Worm (Caenorhabditis elegans) whole organism, L2 larva: Measurements from ENCODE around the gene H04M03.3.

ENCODE experiments used
- C34F6.9 ChIP-seq: fragments of 150-350 bp; optimal IDR thresholded peaks from 2 replicates; lab custom pipeline; 2014; ENCODE audit warnings: missing biosample characterization, missing genetic modification characterization
- Y55F3AM.14 ChIP-seq: fragments of 200-800 bp; sonication (Bioruptor generic); optimal IDR thresholded peaks from 2 replicates; lab custom pipeline; 2018; ENCODE audit warnings: mild to moderate bottlenecking, missing genetic modification characterization, missing compliant biosample characterization
- ZK546.5 ChIP-seq: sonication (generic microtip); optimal IDR thresholded peaks from 2 replicates; lab custom pipeline; 2017; ENCODE audit warnings: missing biosample characterization, missing genetic modification characterization
- alr-1 ChIP-seq: fragments of 150-350 bp; optimal IDR thresholded peaks from 2 replicates; lab custom pipeline; 2014; ENCODE audit warnings: missing biosample characterization, missing genetic modification characterization
- aly-2 ChIP-seq: fragments of 150-350 bp; optimal IDR thresholded peaks from 2 replicates; lab custom pipeline; 2014; ENCODE audit warnings: missing biosample characterization, missing genetic modification characterization
- ama-1 ChIP-seq: fragments of 150-350 bp; optimal IDR thresholded peaks from 2 replicates; lab custom pipeline; 2018; ENCODE audit warnings: inconsistent platforms
- blmp-1 ChIP-seq: sonication (generic microtip); optimal IDR thresholded peaks from 2 replicates; lab custom pipeline; 2017; ENCODE audit warnings: missing genetic modification characterization, mild to moderate bottlenecking, missing compliant biosample characterization, antibody characterized with exemption, moderate library complexity; ENCODE audit not compliant: insufficient read depth
- ceh-16 ChIP-seq: fragments of 150-350 bp; optimal IDR thresholded peaks from 2 replicates; lab custom pipeline; 2014; ENCODE audit warnings: missing biosample characterization, missing genetic modification characterization
- dmd-4 ChIP-seq: sonication (generic microtip); optimal IDR thresholded peaks from 2 replicates; lab custom pipeline; 2017; ENCODE audit warnings: missing biosample characterization, missing genetic modification characterization
- egl-27 ChIP-seq: sonication (generic microtip); optimal IDR thresholded peaks from 3 replicates; lab custom pipeline; 2017; ENCODE audit warnings: missing biosample characterization, missing genetic modification reagents, missing genetic modification characterization
- elt-1 ChIP-seq: fragments of 150-350 bp; optimal IDR thresholded peaks from 2 replicates; lab custom pipeline; 2014; ENCODE audit warnings: missing biosample characterization, missing genetic modification characterization
- gmeb-1 ChIP-seq: fragments of 150-350 bp; optimal IDR thresholded peaks from 2 replicates; lab custom pipeline; 2014; ENCODE audit warnings: missing biosample characterization, missing genetic modification characterization
- lin-11 ChIP-seq: fragments of 150-350 bp; sonication (generic microtip); optimal IDR thresholded peaks from 2 replicates; lab custom pipeline; 2014; ENCODE audit warnings: missing biosample characterization, missing genetic modification characterization, inconsistent platforms, mixed read lengths
- lin-39 ChIP-seq: fragments of 150-350 bp; optimal IDR thresholded peaks from 2 replicates; lab custom pipeline; 2014; ENCODE audit warnings: missing biosample characterization, missing genetic modification reagents, missing genetic modification characterization
- lsy-2 ChIP-seq, 2 experiments: fragments of 150-350 bp in 1 of 2; sonication (generic microtip) in 1 of 2; optimal IDR thresholded peaks; 2 replicates each; lab custom pipeline; 2014 to 2017; ENCODE audit warnings: missing biosample characterization in 2 of 2, missing genetic modification characterization in 2 of 2
- mab-5 ChIP-seq: fragments of 150-350 bp; optimal IDR thresholded peaks from 2 replicates; lab custom pipeline; 2014; ENCODE audit warnings: missing biosample characterization, missing genetic modification characterization
- mdl-1 ChIP-seq, 2 experiments: fragments of 150-350 bp in 1 of 2; sonication (generic microtip) in 1 of 2; optimal IDR thresholded peaks; 2 replicates each; lab custom pipeline; 2017; ENCODE audit warnings: missing biosample characterization in 2 of 2, missing genetic modification characterization in 2 of 2
- nhr-10 ChIP-seq: sonication (generic microtip); optimal IDR thresholded peaks from 2 replicates; lab custom pipeline; 2017; ENCODE audit warnings: missing biosample characterization, missing genetic modification characterization
- nhr-11 ChIP-seq: fragments of 150-350 bp; optimal IDR thresholded peaks from 2 replicates; lab custom pipeline; 2014; ENCODE audit warnings: missing biosample characterization, missing genetic modification characterization
- nhr-12 ChIP-seq: fragments of 150-350 bp; optimal IDR thresholded peaks from 2 replicates; lab custom pipeline; 2014; ENCODE audit warnings: missing biosample characterization, missing genetic modification characterization
- nhr-21 ChIP-seq: fragments of 150-350 bp; optimal IDR thresholded peaks from 2 replicates; lab custom pipeline; 2014; ENCODE audit warnings: missing biosample characterization, missing genetic modification characterization
- nhr-23 ChIP-seq: fragments of 150-350 bp; optimal IDR thresholded peaks from 2 replicates; lab custom pipeline; 2014; ENCODE audit warnings: missing biosample characterization, missing genetic modification reagents, missing genetic modification characterization
- nhr-237 ChIP-seq: fragments of 150-350 bp; optimal IDR thresholded peaks from 2 replicates; lab custom pipeline; 2014; ENCODE audit warnings: missing biosample characterization, missing genetic modification characterization
- nhr-25 ChIP-seq: fragments of 150-350 bp; sonication (generic microtip); optimal IDR thresholded peaks from 3 replicates; lab custom pipeline; 2014; ENCODE audit warnings: missing biosample characterization, missing genetic modification characterization
- nhr-6 ChIP-seq: fragments of 150-350 bp; optimal IDR thresholded peaks from 2 replicates; lab custom pipeline; 2014; ENCODE audit warnings: missing biosample characterization, missing genetic modification characterization
- nhr-77 ChIP-seq: fragments of 150-350 bp; optimal IDR thresholded peaks from 2 replicates; lab custom pipeline; 2014; ENCODE audit warnings: missing biosample characterization, missing genetic modification characterization
- peb-1 ChIP-seq: fragments of 150-350 bp; optimal IDR thresholded peaks from 2 replicates; lab custom pipeline; 2014; ENCODE audit warnings: missing biosample characterization, missing genetic modification characterization
- sem-4 ChIP-seq: fragments of 150-350 bp; optimal IDR thresholded peaks from 2 replicates; lab custom pipeline; 2014; ENCODE audit warnings: missing biosample characterization, missing genetic modification reagents, missing genetic modification characterization
- skn-1 ChIP-seq: sonication (generic microtip); optimal IDR thresholded peaks from 2 replicates; lab custom pipeline; 2017; ENCODE audit warnings: missing biosample characterization, missing genetic modification characterization
- sma-9 ChIP-seq, 2 experiments: fragments of 150-350 bp in 1 of 2; sonication (generic microtip) in 1 of 2; optimal IDR thresholded peaks; 2 replicates each; lab custom pipeline; 2014 to 2016; ENCODE audit warnings: missing genetic modification characterization in 2 of 2, mild to moderate bottlenecking in 1 of 2, missing biosample characterization in 1 of 2, missing compliant biosample characterization in 1 of 2, missing genetic modification reagents in 1 of 2, moderate library complexity in 1 of 2
- snpc-4 ChIP-seq: fragments of 150-350 bp; optimal IDR thresholded peaks from 2 replicates; lab custom pipeline; 2014; ENCODE audit warnings: missing biosample characterization, missing genetic modification characterization
- unc-55 ChIP-seq: fragments of 150-350 bp; sonication (generic microtip); optimal IDR thresholded peaks from 3 replicates; lab custom pipeline; 2014; ENCODE audit warnings: missing biosample characterization, missing genetic modification reagents, missing genetic modification characterization
- unc-62 ChIP-seq: fragments of 150-350 bp; optimal IDR thresholded peaks from 2 replicates; lab custom pipeline; 2014; ENCODE audit warnings: missing biosample characterization, missing genetic modification reagents, missing genetic modification characterization
- zag-1 ChIP-seq: fragments of 150-350 bp; optimal IDR thresholded peaks from 2 replicates; lab custom pipeline; 2014; ENCODE audit warnings: missing biosample characterization, missing genetic modification characterization
- ztf-1 ChIP-seq: fragments of 200-800 bp; sonication (Bioruptor generic); conservative IDR thresholded peaks from 2 replicates; pipeline ENCODE4 v1.3.6; 2022; ENCODE audit warnings: missing genetic modification characterization, missing compliant biosample characterization
- ztf-11 ChIP-seq: sonication (generic microtip); optimal IDR thresholded peaks from 2 replicates; lab custom pipeline; 2017; ENCODE audit warnings: missing biosample characterization, missing genetic modification characterization

The H04M03.3 gene

DNA sequence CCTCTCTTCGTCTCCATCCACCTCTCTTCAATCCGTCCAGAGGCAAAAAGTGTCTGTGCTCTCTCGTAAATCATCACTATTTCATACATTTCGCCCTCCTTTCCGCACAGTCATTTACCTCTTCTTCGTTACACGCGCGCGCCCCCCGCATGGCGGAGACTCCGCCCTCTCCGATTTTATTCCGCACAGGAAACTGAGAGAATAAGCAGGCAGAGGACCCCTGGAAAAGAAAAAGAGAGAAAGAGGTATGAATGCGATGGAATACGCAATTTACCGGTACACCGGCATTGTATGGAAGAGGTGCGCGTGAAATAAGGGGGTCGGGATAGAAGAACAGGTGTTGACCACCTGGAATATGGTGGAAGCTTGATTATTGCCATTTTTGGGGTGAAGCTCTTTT is 30.6 kb upstream of the H04M03.3 start:
- TF ChIP-seq gmeb-1 (tag; lab: Kevin White, UChicago): no peak
- no peak for TF ChIP-seq peb-1
- no peak for TF ChIP-seq nhr-21 (tag; lab: Kevin White, UChicago)
- TF ChIP-seq egl-27 (tag; lab: Kevin White, UChicago): no peak
- no peak for TF ChIP-seq ama-1 (lab: Kevin White, UChicago)
- no peak for TF ChIP-seq C34F6.9
- no peak for TF ChIP-seq lsy-2 (tag; optimal IDR thresholded peaks at IDR 0.05; lab: Kevin White, UChicago)
- no peak for TF ChIP-seq ztf-1 (GFP tag; lab: Robert Waterston, UW)
- TF ChIP-seq zag-1 (tag; lab: Kevin White, UChicago): no peak
- no peak for TF ChIP-seq sem-4 (tag; lab: Kevin White, UChicago)
- TF ChIP-seq aly-2 (tag; lab: Kevin White, UChicago): no peak
- TF ChIP-seq sma-9 (GFP tag; optimal IDR thresholded peaks at IDR 0.05; lab: Kevin White, UChicago): no peak
- no peak for TF ChIP-seq sma-9 (tag; optimal IDR thresholded peaks at IDR 0.05; lab: Kevin White, UChicago)
- TF ChIP-seq dmd-4 (tag; lab: Kevin White, UChicago): no peak
- TF ChIP-seq Y55F3AM.14 (GFP tag; lab: Kevin White, UChicago): no peak
- no peak for TF ChIP-seq ceh-16 (tag; lab: Kevin White, UChicago)
- TF ChIP-seq snpc-4 (tag; lab: Kevin White, UChicago): no peak
- no peak for TF ChIP-seq nhr-10 (tag; lab: Kevin White, UChicago)

DNA sequence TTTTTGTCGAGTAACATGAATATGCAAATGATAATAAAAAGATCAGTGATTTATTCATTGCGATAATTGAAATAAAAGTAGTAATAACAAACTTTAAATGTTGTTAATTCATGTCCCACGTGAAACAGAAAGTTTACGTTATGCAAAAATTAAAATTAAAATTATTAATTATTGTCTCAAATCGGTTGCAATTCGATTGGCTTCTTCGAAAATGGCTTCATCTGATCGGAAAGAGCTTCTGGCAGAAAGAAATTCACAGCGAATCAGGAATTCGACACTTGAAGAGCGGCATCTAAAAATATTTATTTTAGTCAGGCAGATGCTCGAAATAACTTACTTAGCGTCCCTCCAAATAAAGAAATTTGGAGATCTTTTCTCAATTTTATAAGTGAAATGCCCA is 25.5 kb upstream of the H04M03.3 start, which contains the start of gene spe-27:
Gene spe-27, minus strand, starts transcription at position 101 of the 400 bp plus-strand sequence.
- TF ChIP-seq lin-39 (tag; lab: Kevin White, UChicago): no peak
- no peak for TF ChIP-seq nhr-237
- no peak for TF ChIP-seq nhr-77 (tag; lab: Kevin White, UChicago)
- TF ChIP-seq unc-55: no peak
- no peak for TF ChIP-seq gmeb-1 (tag; lab: Kevin White, UChicago)
- no peak for TF ChIP-seq elt-1
- TF ChIP-seq nhr-11 (tag; lab: Kevin White, UChicago): no peak
- TF ChIP-seq sma-9 (GFP tag; optimal IDR thresholded peaks at IDR 0.05; lab: Kevin White, UChicago): no peak
- TF ChIP-seq sma-9 (tag; optimal IDR thresholded peaks at IDR 0.05; lab: Kevin White, UChicago): no peak
- no peak for TF ChIP-seq lin-11
- TF ChIP-seq C34F6.9: no peak
- TF ChIP-seq nhr-25 (tag; lab: Kevin White, UChicago): no peak
- TF ChIP-seq skn-1: no peak
- no peak for TF ChIP-seq unc-62 (GFP tag; lab: Kevin White, UChicago)
- no peak for TF ChIP-seq ceh-16 (tag; lab: Kevin White, UChicago)
- TF ChIP-seq nhr-23 (tag; lab: Kevin White, UChicago): no peak
- TF ChIP-seq dmd-4 (tag; lab: Kevin White, UChicago): no peak
- no peak for TF ChIP-seq ztf-11 (tag; lab: Kevin White, UChicago)
- no peak for TF ChIP-seq lsy-2 (tag; optimal IDR thresholded peaks at IDR 0.05; lab: Kevin White, UChicago)
- no peak for TF ChIP-seq ama-1 (lab: Kevin White, UChicago)
- TF ChIP-seq alr-1 (tag; lab: Kevin White, UChicago): no peak

- no peak for TF ChIP-seq C34F6.9
- TF ChIP-seq sma-9 (GFP tag; optimal IDR thresholded peaks at IDR 0.05; lab: Kevin White, UChicago): no peak
- no peak for TF ChIP-seq sma-9 (tag; optimal IDR thresholded peaks at IDR 0.05; lab: Kevin White, UChicago)
- no peak for TF ChIP-seq nhr-6
- no peak for TF ChIP-seq blmp-1 (tag; lab: Kevin White, UChicago)
- no peak for TF ChIP-seq nhr-21 (tag; lab: Kevin White, UChicago)
- no peak for TF ChIP-seq skn-1
- no peak for TF ChIP-seq mdl-1 (tag; optimal IDR thresholded peaks at IDR 0.05; lab: Kevin White, UChicago)
- no peak for TF ChIP-seq nhr-12
These were observed 24.2 kb upstream of the H04M03.3 start, which contains the start of gene C06E7.88 for ce11 chrIV:5867189-5867588. Gene C06E7.88, minus strand, starts transcription at chrIV:5867289.

- TF ChIP-seq Y55F3AM.14 (GFP tag; lab: Kevin White, UChicago) (no peak), ZK546.5 (no peak), mab-5 (no peak), egl-27 (tag; lab: Kevin White, UChicago) (no peak), aly-2 (tag; lab: Kevin White, UChicago) (no peak), ztf-11 (tag; lab: Kevin White, UChicago) (no peak)
- TF ChIP-seq, all 48 proteins: peak for 0
These were observed 22.0 kb upstream of the H04M03.3 start for ce11 chrIV:5869354-5869753.
